Worm (Caenorhabditis elegans): ENCODE data around the gene him-17.

him-17 gene

DNA sequence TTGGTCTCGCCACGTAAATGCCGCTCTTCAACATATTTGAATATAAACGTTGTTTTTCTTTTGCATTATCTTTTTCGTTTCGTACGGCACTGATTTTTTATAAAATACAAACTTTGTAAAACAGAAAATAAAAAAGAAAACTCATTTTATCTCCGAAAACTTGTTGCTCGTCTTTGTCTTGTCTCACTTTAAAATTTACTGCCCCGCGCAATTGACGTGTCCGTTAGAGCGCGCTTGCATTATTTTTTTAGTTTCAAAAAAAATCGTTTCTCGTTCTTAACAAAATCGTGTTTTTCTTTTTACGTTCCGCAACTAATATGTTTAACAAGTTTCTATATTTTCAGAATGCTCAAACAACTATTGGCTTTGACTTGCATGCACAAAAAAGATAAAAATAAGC, 23.9 kb upstream of the him-17 start, which contains the start of gene noca-1:
TSS of gene noca-1 (plus strand) at position 345 of the 400 bp plus-strand sequence.
- TF ChIP-seq unc-39 (tag; optimal IDR thresholded peaks at IDR 0.05) (no peak), fos-1 (tag; optimal IDR thresholded peaks at IDR 0.05) (no peak), nhr-12 (tag; optimal IDR thresholded peaks at IDR 0.05) (no peak), zag-1 (tag; optimal IDR thresholded peaks at IDR 0.05) (no peak), alr-1 (tag; optimal IDR thresholded peaks at IDR 0.05) (no peak), skn-1 (tag; optimal IDR thresholded peaks at IDR 0.05) (no peak), blmp-1 (tag; optimal IDR thresholded peaks at IDR 0.05; ENCODE audit: insufficient read depth) (no peak), lin-39 (tag; optimal IDR thresholded peaks at IDR 0.05) (no peak), nhr-6 (tag; optimal IDR thresholded peaks at IDR 0.05) (no peak), nhr-23 (tag; optimal IDR thresholded peaks at IDR 0.05) (no peak), nhr-21 (tag; optimal IDR thresholded peaks at IDR 0.05) (no peak), nhr-129 (tag; optimal IDR thresholded peaks at IDR 0.05) (no peak), unc-55 (GFP tag; optimal IDR thresholded peaks at IDR 0.05) (no peak), C34F6.9 (tag; optimal IDR thresholded peaks at IDR 0.05) (no peak), ZK546.5 (tag; optimal IDR thresholded peaks at IDR 0.05) (no peak)

DNA sequence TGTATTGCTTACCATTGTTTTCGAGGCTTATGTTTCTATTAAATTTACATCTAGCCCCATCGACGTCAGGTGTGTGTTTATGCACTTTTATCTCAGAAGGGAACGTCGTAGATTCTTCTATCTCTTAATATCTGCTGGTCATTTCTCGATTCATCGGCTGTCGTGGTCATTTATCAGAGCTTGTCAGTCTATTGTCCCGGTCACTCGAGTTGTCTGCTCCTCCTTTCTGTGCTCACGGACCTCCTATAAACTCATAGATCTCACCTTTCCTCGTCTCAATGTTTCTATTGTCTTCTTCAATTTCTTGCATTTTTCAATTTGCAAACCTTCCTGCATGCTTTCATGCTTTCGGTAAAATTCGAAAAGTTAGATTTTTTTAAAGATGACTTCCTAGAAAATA, 22.3 kb upstream of the him-17 start:
- no peak for TF ChIP-seq ama-1 (optimal IDR thresholded peaks at IDR 0.05)
- no peak for TF ChIP-seq fos-1 (tag; optimal IDR thresholded peaks at IDR 0.05)
- no peak for TF ChIP-seq R02D3.7 (tag; optimal IDR thresholded peaks at IDR 0.05)

DNA sequence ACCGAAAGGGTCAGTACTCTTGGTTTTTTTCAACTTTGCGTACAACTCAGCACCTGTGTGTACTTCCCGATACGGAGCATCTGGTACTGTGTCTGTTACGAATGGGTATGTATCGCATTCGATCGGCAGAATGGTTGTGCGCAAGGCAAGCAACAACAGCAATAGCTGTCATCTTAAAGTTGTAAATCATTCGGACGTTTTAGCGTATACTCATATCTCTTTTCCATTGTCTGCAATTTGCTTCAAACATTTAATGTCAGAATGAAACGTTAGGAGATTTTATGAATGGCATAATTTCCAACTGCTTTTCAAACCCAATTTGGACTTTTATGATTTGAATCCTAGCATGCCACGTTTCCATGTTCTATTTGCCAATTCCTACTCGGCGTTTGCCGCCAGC, 19.4 kb upstream of the him-17 start:
- TF ChIP-seq elt-3 (tag; optimal IDR thresholded peaks at IDR 0.05), result no peak
- TF ChIP-seq egl-27 (tag; optimal IDR thresholded peaks at IDR 0.05), result no peak
- no peak for TF ChIP-seq ZK546.5 (tag; optimal IDR thresholded peaks at IDR 0.05)
- TF ChIP-seq ama-1 (optimal IDR thresholded peaks at IDR 0.05), result no peak
- no peak for TF ChIP-seq nhr-23 (tag; optimal IDR thresholded peaks at IDR 0.05)
- TF ChIP-seq elt-1 (tag; optimal IDR thresholded peaks at IDR 0.05), result no peak
- no peak for TF ChIP-seq nhr-25 (tag; optimal IDR thresholded peaks at IDR 0.05)
- no peak for TF ChIP-seq fos-1 (tag; optimal IDR thresholded peaks at IDR 0.05)
- TF ChIP-seq nhr-129 (tag; optimal IDR thresholded peaks at IDR 0.05), result no peak
- TF ChIP-seq sma-9 (GFP tag; optimal IDR thresholded peaks at IDR 0.05), result no peak
- TF ChIP-seq sma-9 (tag; optimal IDR thresholded peaks at IDR 0.05), result no peak
- no peak for TF ChIP-seq mdl-1 (tag; optimal IDR thresholded peaks at IDR 0.05)
- no peak for TF ChIP-seq nhr-10 (tag; optimal IDR thresholded peaks at IDR 0.05)
- no peak for TF ChIP-seq skn-1 (tag; optimal IDR thresholded peaks at IDR 0.05)

DNA sequence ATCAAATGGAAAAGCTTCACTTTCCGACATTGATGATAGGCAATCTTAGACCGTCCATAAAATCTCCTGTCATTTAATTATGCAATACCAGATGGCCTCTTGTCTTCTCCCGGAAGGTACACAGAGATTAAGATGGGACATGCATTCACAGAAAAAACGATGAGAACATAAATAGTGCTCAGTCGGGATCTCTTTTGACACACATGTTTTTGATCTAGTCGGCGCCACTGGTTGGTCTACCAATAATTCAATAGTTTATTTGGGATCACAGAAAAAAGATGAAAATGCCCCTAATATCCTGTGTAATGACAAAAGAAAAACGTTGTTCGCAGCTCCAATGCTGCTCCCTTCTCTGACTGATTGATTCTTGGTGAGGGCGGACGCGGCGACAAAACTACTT, 15.5 kb upstream of the him-17 start:
- no peak for TF ChIP-seq nhr-21 (tag; optimal IDR thresholded peaks at IDR 0.05)
- no peak for TF ChIP-seq elt-3 (tag; optimal IDR thresholded peaks at IDR 0.05)
- TF ChIP-seq mbf-1 (tag; optimal IDR thresholded peaks at IDR 0.05), result no peak
- no peak for TF ChIP-seq F13H6.1 (tag; optimal IDR thresholded peaks at IDR 0.05)
- no peak for TF ChIP-seq sma-9 (GFP tag; optimal IDR thresholded peaks at IDR 0.05)
- no peak for TF ChIP-seq sma-9 (tag; optimal IDR thresholded peaks at IDR 0.05)
- no peak for TF ChIP-seq egl-27 (tag; optimal IDR thresholded peaks at IDR 0.05)

DNA sequence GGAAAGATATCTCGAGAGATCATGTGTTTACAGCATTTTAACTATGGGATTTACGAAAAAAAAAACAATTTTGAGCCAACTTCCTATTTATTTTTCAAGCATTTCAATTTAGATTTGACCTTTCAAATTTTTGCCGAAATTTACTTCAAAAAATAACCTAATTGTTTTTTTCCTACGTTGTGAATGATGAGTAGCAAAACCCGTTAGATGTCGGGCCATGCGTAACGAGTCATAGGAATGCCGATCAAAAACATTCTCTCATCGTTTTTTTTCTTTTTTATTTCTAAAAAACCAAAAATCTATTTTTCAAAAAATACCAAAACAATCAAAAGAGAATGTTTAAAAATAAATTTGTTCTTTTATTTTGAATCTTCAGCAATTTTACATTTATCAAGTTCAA, 13.6 kb upstream of the him-17 start:
- TF ChIP-seq snpc-4 (tag; optimal IDR thresholded peaks at IDR 0.05) (peak; percentile 93), mab-5 (tag; optimal IDR thresholded peaks at IDR 0.05) (no peak)

DNA sequence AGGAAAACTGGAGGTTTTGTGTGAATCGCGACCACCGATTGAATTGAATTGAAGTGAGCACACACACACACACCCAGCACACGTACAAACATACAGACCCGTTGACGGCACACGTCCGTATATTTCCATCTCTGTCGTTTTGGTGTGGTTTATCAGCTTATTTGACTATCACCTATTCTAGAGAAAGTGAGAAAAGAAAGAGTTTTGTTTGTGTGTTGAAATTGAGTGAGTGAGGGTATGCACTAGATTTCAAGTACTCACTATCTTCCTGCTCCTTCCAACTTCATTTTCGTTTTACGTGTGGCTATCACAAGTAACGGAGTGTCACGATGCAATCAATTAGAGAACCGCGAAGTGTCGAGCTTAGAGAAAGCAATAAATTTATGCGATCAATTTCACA, 12.7 kb upstream of the him-17 start:
- TF ChIP-seq sma-9 (GFP tag; optimal IDR thresholded peaks at IDR 0.05) (peak; percentile 19), sma-9 (tag; optimal IDR thresholded peaks at IDR 0.05) (no peak), nhr-12 (tag; optimal IDR thresholded peaks at IDR 0.05) (no peak), ceh-82 (tag; optimal IDR thresholded peaks at IDR 0.05) (no peak), gmeb-1 (tag; optimal IDR thresholded peaks at IDR 0.05) (peak; percentile 34), sma-3 (GFP tag; optimal IDR thresholded peaks at IDR 0.05) (peak; percentile 18), nhr-129 (tag; optimal IDR thresholded peaks at IDR 0.05) (peak; percentile 28), fos-1 (tag; optimal IDR thresholded peaks at IDR 0.05) (peak; percentile 88), crh-2 (tag; optimal IDR thresholded peaks at IDR 0.05) (peak; percentile 19)
